Worm (Caenorhabditis elegans) whole organism, young adult: ENCODE measurements around the gene Y4C6B.4.

ENCODE experiments used
- attf-3 ChIP-seq: fragments of 200-800 bp; sonication (Bioruptor generic); conservative IDR thresholded peaks from 2 replicates; pipeline ENCODE4 v1.3.6; 2022; ENCODE audit warnings: missing genetic modification reagents, missing genetic modification characterization, missing compliant biosample characterization
- hmg-20 ChIP-seq: fragments of 200-800 bp; sonication (Bioruptor generic); IDR thresholded peaks from 2 replicates; pipeline ENCODE4 v1.3.6; 2022; ENCODE audit warnings: missing genetic modification reagents, missing genetic modification characterization, missing compliant biosample characterization
- zim-3 ChIP-seq: sonication (generic microtip); optimal IDR thresholded peaks from 2 replicates; lab custom pipeline; 2017; ENCODE audit warnings: mild to moderate bottlenecking, missing genetic modification characterization, moderate library complexity, missing compliant biosample characterization

DNA sequence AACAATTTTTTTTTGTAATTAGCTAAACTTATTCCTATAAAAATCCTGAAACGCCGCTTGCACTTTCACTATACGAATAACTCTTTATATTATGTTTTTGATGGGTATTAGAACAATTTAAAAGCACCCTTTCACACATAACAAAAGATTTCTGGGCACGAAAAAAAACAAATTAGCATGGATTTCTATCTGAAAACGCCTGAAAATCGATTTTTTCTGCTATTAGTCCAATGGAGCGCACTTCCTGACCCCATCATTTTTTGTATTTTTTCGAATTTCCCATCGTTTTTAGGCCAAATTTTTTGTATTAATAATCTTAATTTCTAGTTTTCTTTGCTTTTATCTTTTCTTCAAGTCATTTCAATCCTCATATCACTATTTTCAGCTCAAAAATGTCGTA lies 43.2 kb downstream of the Y4C6B.4 start, which contains the start of gene F41H10.3:
- TF ChIP-seq hmg-20 (no peak), zim-3 (tag; lab: Kevin White, UChicago) (no peak), attf-3 (GFP tag; lab: Robert Waterston, UW) (no peak)
